Worm (Caenorhabditis elegans) whole organism, early embryonic: ENCODE data around the gene xpf-1.

Source experiments
- B0310.2 ChIP-seq: sonication (generic microtip); optimal IDR thresholded peaks from 2 replicates; lab custom pipeline; 2016; ENCODE audit warnings: mild to moderate bottlenecking, missing genetic modification characterization, missing compliant biosample characterization
- F13C5.2 ChIP-seq: sonication (generic microtip); optimal IDR thresholded peaks from 2 replicates; lab custom pipeline; 2017; ENCODE audit warnings: mild to moderate bottlenecking, missing genetic modification characterization, inconsistent platforms, missing compliant biosample characterization
- aly-1 ChIP-seq: sonication (generic microtip); optimal IDR thresholded peaks from 2 replicates; lab custom pipeline; 2016; ENCODE audit warnings: missing genetic modification characterization, missing compliant biosample characterization
- ama-1 ChIP-seq: fragments of 150-350 bp; optimal IDR thresholded peaks from 2 replicates; lab custom pipeline; 2014
- ceh-13 ChIP-seq: fragments of 200-800 bp; sonication (Bioruptor generic); optimal IDR thresholded peaks from 2 replicates; lab custom pipeline; 2018; ENCODE audit warnings: mild to moderate bottlenecking, missing genetic modification characterization, missing compliant biosample characterization
- ceh-36 ChIP-seq: sonication (generic microtip); optimal IDR thresholded peaks from 2 replicates; lab custom pipeline; 2016; ENCODE audit warnings: missing genetic modification characterization, inconsistent platforms, missing compliant biosample characterization
- ets-7 ChIP-seq: sonication (generic microtip); optimal IDR thresholded peaks from 2 replicates; lab custom pipeline; 2016; ENCODE audit warnings: missing genotype, missing genetic modification characterization, missing compliant biosample characterization
- flt-1 ChIP-seq: fragments of 200-800 bp; sonication (Bioruptor generic); IDR thresholded peaks from 2 replicates; pipeline ENCODE4 v1.3.6; 2022; ENCODE audit warnings: missing genetic modification characterization, missing compliant biosample characterization
- hmbx-1 ChIP-seq: sonication (generic microtip); optimal IDR thresholded peaks from 2 replicates; lab custom pipeline; 2016; ENCODE audit warnings: mild to moderate bottlenecking, missing genetic modification characterization, missing compliant biosample characterization
- hmg-4 ChIP-seq: fragments of 200-800 bp; sonication (Bioruptor generic); optimal IDR thresholded peaks from 2 replicates; lab custom pipeline; 2018; ENCODE audit warnings: mild to moderate bottlenecking, missing genetic modification characterization, missing compliant biosample characterization
- hnd-1 ChIP-seq: sonication (generic microtip); optimal IDR thresholded peaks from 2 replicates; lab custom pipeline; 2016; ENCODE audit warnings: missing genetic modification characterization, missing compliant biosample characterization
- pes-1 ChIP-seq: fragments of 200-800 bp; sonication (Bioruptor generic); IDR thresholded peaks from 2 replicates; pipeline ENCODE4 v1.3.6; 2022; ENCODE audit warnings: missing genetic modification reagents, missing genetic modification characterization, missing compliant biosample characterization
- scrt-1 ChIP-seq: fragments of 200-800 bp; sonication (Bioruptor generic); IDR thresholded peaks from 2 replicates; pipeline ENCODE4 v1.3.6; 2022; ENCODE audit warnings: missing genetic modification characterization, missing compliant biosample characterization
- sea-1 ChIP-seq: fragments of 200-800 bp; sonication (Bioruptor generic); conservative IDR thresholded peaks from 2 replicates; pipeline ENCODE4 v1.3.6; 2022; ENCODE audit warnings: missing genetic modification characterization, missing compliant biosample characterization
- tbx-11 ChIP-seq: fragments of 200-800 bp; sonication (Bioruptor generic); IDR thresholded peaks from 2 replicates; pipeline ENCODE4 v1.3.6; 2022; ENCODE audit warnings: missing genetic modification characterization, missing compliant biosample characterization
- tbx-37 ChIP-seq: fragments of 200-800 bp; sonication (Bioruptor generic); conservative IDR thresholded peaks from 2 replicates; pipeline ENCODE4 v1.3.6; 2022; ENCODE audit warnings: missing genetic modification reagents, missing genetic modification characterization, missing compliant biosample characterization
- tra-4 ChIP-seq: sonication (generic microtip); optimal IDR thresholded peaks from 2 replicates; lab custom pipeline; 2017; ENCODE audit warnings: missing genetic modification characterization, missing compliant biosample characterization

The xpf-1 gene

DNA sequence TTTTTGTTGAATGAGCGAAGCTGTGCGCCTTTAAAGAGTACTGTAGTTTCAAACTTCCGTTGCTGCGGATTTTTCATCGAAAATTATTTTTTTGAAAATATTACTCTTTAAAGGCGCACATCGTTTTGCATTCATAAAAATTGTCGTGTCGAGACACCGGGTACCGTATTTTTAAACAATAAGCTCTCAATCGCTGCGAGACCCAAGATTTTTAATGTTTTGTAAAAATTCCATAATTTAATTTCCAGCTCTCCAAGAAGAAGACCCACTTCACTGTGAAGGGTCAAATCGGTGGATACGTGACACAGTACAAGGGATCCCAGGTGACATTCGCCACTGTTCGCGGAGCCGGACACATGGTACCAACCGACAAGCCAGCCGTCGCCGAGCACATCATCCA lies 46.3 kb downstream of the xpf-1 start:
- no peak for TF ChIP-seq ceh-13
- TF ChIP-seq flt-1 (GFP tag; lab: Robert Waterston, UW) = no peak
- no peak for TF ChIP-seq ama-1 (lab: Kevin White, UChicago)
- no peak for TF ChIP-seq tra-4 (tag; lab: Kevin White, UChicago)
- no peak for TF ChIP-seq tbx-11
- no peak for TF ChIP-seq ceh-36

ce11 chrII:11746782-11747288 lies 50.9 kb downstream of the xpf-1 start:
- 0 out of 2 replicates have a peak, but pooled peaks have one; percentile 16 for TF ChIP-seq flt-1 (GFP tag; lab: Robert Waterston, UW)
- TF ChIP-seq hmg-4 (GFP tag; lab: Kevin White, UChicago) = peak; percentile 75
- peak; percentile 52 for TF ChIP-seq aly-1 (tag; lab: Kevin White, UChicago)
- peak; percentile 72 for TF ChIP-seq F13C5.2 (tag; lab: Kevin White, UChicago)
- TF ChIP-seq scrt-1 (GFP tag; lab: Robert Waterston, UW) = peak; percentile 32; the same call in 1 of the 2 replicates
- peak; percentile 19 for TF ChIP-seq B0310.2
- TF ChIP-seq tra-4 (tag; lab: Kevin White, UChicago) = no peak
- no peak for TF ChIP-seq ceh-13
- TF ChIP-seq pes-1 = peak; percentile 33; the same call in 1 of the 2 replicates

ce11 chrII:11747889-11748288 lies 51.9 kb downstream of the xpf-1 start:
- TF ChIP-seq hmbx-1 (tag; lab: Kevin White, UChicago) = no peak
- no peak for TF ChIP-seq pes-1
- TF ChIP-seq flt-1 (GFP tag; lab: Robert Waterston, UW) = no peak
- no peak for TF ChIP-seq ama-1 (lab: Kevin White, UChicago)
- no peak for TF ChIP-seq scrt-1 (GFP tag; lab: Robert Waterston, UW)
- no peak for TF ChIP-seq sea-1 (GFP tag; lab: Robert Waterston, UW)
- no peak for TF ChIP-seq ceh-13
- no peak for TF ChIP-seq ets-7 (tag; lab: Kevin White, UChicago)
- TF ChIP-seq tbx-37 (GFP tag; lab: Robert Waterston, UW) = no peak
- TF ChIP-seq tbx-11 = no peak
- no peak for TF ChIP-seq hmg-4 (GFP tag; lab: Kevin White, UChicago)

ce11 chrII:11748494-11748893 lies 52.5 kb downstream of the xpf-1 start, which contains the start of the genes F44E5.17 and gpb-1:
Gene F44E5.17, minus strand, starts transcription at chrII:11748594.
Gene gpb-1, minus strand, starts transcription at chrII:11748611.
- TF ChIP-seq ceh-36 = no peak
- no peak for TF ChIP-seq aly-1 (tag; lab: Kevin White, UChicago)
- TF ChIP-seq scrt-1 (GFP tag; lab: Robert Waterston, UW) = no peak
- TF ChIP-seq pes-1 = no peak
- no peak for TF ChIP-seq F13C5.2 (tag; lab: Kevin White, UChicago)
- TF ChIP-seq ama-1 (lab: Kevin White, UChicago) = no peak

- TF ChIP-seq tbx-11 = 0 out of 2 replicates have a peak, but pooled peaks have one; percentile 53
- peak; percentile 40; the same call in 1 of the 2 replicates for TF ChIP-seq pes-1
- TF ChIP-seq flt-1 (GFP tag; lab: Robert Waterston, UW) = 0 out of 2 replicates have a peak, but pooled peaks have one; percentile 43
- peak; percentile 93 for TF ChIP-seq hmg-4 (GFP tag; lab: Kevin White, UChicago)
- 0 out of 2 replicates have a peak, but pooled peaks have one; percentile 50 for TF ChIP-seq sea-1 (GFP tag; lab: Robert Waterston, UW)
- TF ChIP-seq B0310.2 = peak; percentile 32
- peak; percentile 90 for TF ChIP-seq F13C5.2 (tag; lab: Kevin White, UChicago)
- peak; percentile 35 for TF ChIP-seq ets-7 (tag; lab: Kevin White, UChicago)
- no peak for TF ChIP-seq tra-4 (tag; lab: Kevin White, UChicago)
- TF ChIP-seq aly-1 (tag; lab: Kevin White, UChicago) = peak; percentile 55
- no peak for TF ChIP-seq hmbx-1 (tag; lab: Kevin White, UChicago)
- TF ChIP-seq scrt-1 (GFP tag; lab: Robert Waterston, UW) = 0 out of 2 replicates have a peak, but pooled peaks have one; percentile 51
- TF ChIP-seq ceh-36 = no peak
Measured at ce11 chrII:11749490-11750172, 53.7 kb downstream of the xpf-1 start.

DNA sequence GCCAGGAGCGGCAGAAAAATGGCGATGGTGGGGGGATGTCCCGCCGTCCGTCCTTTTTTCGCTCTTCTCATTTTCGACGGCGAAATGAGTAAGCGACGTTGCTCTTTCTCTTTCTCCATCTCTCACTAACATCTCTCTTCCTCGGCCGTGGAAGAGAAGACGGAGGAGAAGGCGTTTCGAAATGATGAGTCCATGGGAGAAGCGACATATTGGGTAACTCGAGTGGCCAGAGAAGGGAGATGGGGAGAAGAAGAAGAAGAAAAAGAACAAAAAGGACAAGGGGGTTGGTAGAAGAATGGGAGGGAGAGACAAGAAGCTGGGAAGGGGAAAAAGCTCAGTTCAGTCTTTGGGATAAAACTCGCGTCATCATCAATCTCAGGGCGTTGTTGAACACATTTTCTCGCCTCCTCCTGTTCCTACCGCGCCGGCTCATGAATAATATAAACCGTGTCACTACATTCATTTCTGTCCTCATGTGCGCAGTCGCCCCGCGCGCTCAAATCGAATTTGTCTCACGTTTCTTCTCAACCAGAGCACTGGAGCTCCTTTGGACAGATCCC lies 55.7 kb downstream of the xpf-1 start:
- TF ChIP-seq hmg-4 (GFP tag; lab: Kevin White, UChicago) (no peak), aly-1 (tag; lab: Kevin White, UChicago) (peak; percentile 33)

ce11 chrII:11753186-11753585 lies 57.2 kb downstream of the xpf-1 start:
- no peak for TF ChIP-seq F13C5.2 (tag; lab: Kevin White, UChicago)
- no peak for TF ChIP-seq B0310.2
- TF ChIP-seq tra-4 (tag; lab: Kevin White, UChicago) = no peak
- no peak for TF ChIP-seq ceh-13
- TF ChIP-seq sea-1 (GFP tag; lab: Robert Waterston, UW) = no peak
- no peak for TF ChIP-seq hnd-1 (tag; lab: Kevin White, UChicago)
- no peak for TF ChIP-seq ets-7 (tag; lab: Kevin White, UChicago)
- no peak for TF ChIP-seq hmg-4 (GFP tag; lab: Kevin White, UChicago)
- no peak for TF ChIP-seq pes-1
- TF ChIP-seq flt-1 (GFP tag; lab: Robert Waterston, UW) = no peak
- no peak for TF ChIP-seq ceh-36
- no peak for TF ChIP-seq scrt-1 (GFP tag; lab: Robert Waterston, UW)
- no peak for TF ChIP-seq tbx-37 (GFP tag; lab: Robert Waterston, UW)
- TF ChIP-seq aly-1 (tag; lab: Kevin White, UChicago) = no peak
- TF ChIP-seq ama-1 (lab: Kevin White, UChicago) = no peak
- no peak for TF ChIP-seq tbx-11
- TF ChIP-seq hmbx-1 (tag; lab: Kevin White, UChicago) = no peak
